Worm (Caenorhabditis elegans): Measurements from ENCODE around the gene C36B7.2.

DNA sequence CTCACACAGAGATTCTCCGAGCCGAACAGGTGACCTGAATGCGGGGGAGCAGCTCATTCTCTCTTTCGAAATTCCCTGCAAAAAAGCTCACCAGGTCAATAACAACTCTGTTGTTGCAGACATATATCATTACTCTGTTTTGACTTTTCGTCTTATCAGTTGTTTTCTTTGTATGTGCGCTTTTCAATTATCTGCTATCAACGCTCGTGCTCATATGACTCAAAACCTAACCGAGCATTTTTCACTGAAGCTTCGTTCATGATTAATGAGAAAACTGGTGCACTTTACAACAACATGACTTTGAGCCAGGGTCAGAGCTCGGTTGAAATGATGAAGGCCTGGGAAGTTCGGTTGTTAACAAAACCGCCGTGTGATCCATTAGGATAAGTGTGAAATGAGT, 29.7 kb upstream of the C36B7.2 start:
- no peak for TF ChIP-seq aptf-3 (GFP tag; IDR thresholded peaks at IDR 0.05)
- no peak for TF ChIP-seq tbx-9 (tag; optimal IDR thresholded peaks at IDR 0.05; ENCODE audit: borderline replicate concordance)
- TF ChIP-seq sptf-2 (GFP tag; optimal IDR thresholded peaks at IDR 0.05): no peak
- TF ChIP-seq unc-130 (GFP tag; optimal IDR thresholded peaks at IDR 0.05): no peak
- no peak for TF ChIP-seq pha-4 (tag; optimal IDR thresholded peaks at IDR 0.05)
- no peak for TF ChIP-seq K11D2.4 (GFP tag; IDR thresholded peaks at IDR 0.05)
- no peak for TF ChIP-seq F49E8.2 (tag; optimal IDR thresholded peaks at IDR 0.05; ENCODE audit: insufficient read depth)
- no peak for TF ChIP-seq lsy-27 (tag; optimal IDR thresholded peaks at IDR 0.05; ENCODE audit: borderline replicate concordance, insufficient read depth)
- no peak for TF ChIP-seq lsl-1 (GFP tag; optimal IDR thresholded peaks at IDR 0.05)
- TF ChIP-seq D2030.7 (GFP tag; IDR thresholded peaks at IDR 0.05): no peak
- TF ChIP-seq athp-1 (tag; optimal IDR thresholded peaks at IDR 0.05): no peak
- TF ChIP-seq ztf-25 (GFP tag; IDR thresholded peaks at IDR 0.05): no peak

Measured in whole organism, young adult.